Fruit fly (Drosophila melanogaster) whole organism, embryonic: Measurements from ENCODE around the gene Nf1.

ENCODE experiments used
- ATbp ChIP-seq: fragments of 200-800 bp; sonication (Bioruptor generic); optimal IDR thresholded peaks from 2 replicates; lab custom pipeline; 2017; ENCODE audit warnings: missing biosample characterization, mild to moderate bottlenecking, missing genetic modification characterization, missing genetic modification reagents
- Adf1 ChIP-seq: fragments of 200-800 bp; sonication (Bioruptor generic); IDR thresholded peaks from 2 replicates; pipeline ENCODE4 v1.3.6; 2022; ENCODE audit warnings: missing biosample characterization, missing genetic modification characterization
- Aef1 ChIP-seq: fragments of 200-800 bp; sonication (Bioruptor generic); IDR thresholded peaks from 3 replicates; pipeline ENCODE4 v1.3.6; 2022; ENCODE audit warnings: missing biosample characterization, missing genetic modification characterization
- BEAF-32 ChIP-seq: fragments of 200-800 bp; sonication (Bioruptor generic); optimal IDR thresholded peaks from 3 replicates; lab custom pipeline; 2017; ENCODE audit warnings: missing biosample characterization, missing genetic modification characterization, mild to moderate bottlenecking, moderate library complexity, missing genetic modification reagents
- CG10147 ChIP-seq: fragments of 200-800 bp; sonication (Bioruptor generic); optimal IDR thresholded peaks from 2 replicates; lab custom pipeline; 2019; ENCODE audit warnings: missing biosample characterization, mild to moderate bottlenecking, missing genetic modification characterization, moderate library complexity
- CG11723 ChIP-seq: fragments of 200-800 bp; sonication (Bioruptor generic); optimal IDR thresholded peaks from 2 replicates; lab custom pipeline; 2017; ENCODE audit warnings: missing biosample characterization, mild to moderate bottlenecking, missing genetic modification characterization
- CG14860 ChIP-seq: fragments of 200-800 bp; sonication (Bioruptor generic); IDR thresholded peaks from 3 replicates; pipeline ENCODE4 v1.3.6; 2022; ENCODE audit warnings: missing biosample characterization, missing genetic modification characterization; ENCODE audit not compliant: partially characterized antibody
- CG15011 ChIP-seq: fragments of 200-800 bp; sonication (Bioruptor generic); optimal IDR thresholded peaks from 3 replicates; lab custom pipeline; 2018; ENCODE audit warnings: missing biosample characterization, mild to moderate bottlenecking, missing genetic modification characterization
- CG16863 ChIP-seq: fragments of 200-800 bp; sonication (Bioruptor generic); optimal IDR thresholded peaks from 3 replicates; lab custom pipeline; 2016; ENCODE audit warnings: missing biosample characterization, missing genetic modification characterization
- CG1832 ChIP-seq: fragments of 200-800 bp; sonication (Bioruptor generic); optimal IDR thresholded peaks from 2 replicates; lab custom pipeline; 2017; ENCODE audit warnings: missing biosample characterization, mild to moderate bottlenecking, missing genetic modification characterization, inconsistent platforms
- CG2199 ChIP-seq: fragments of 200-800 bp; sonication (Bioruptor generic); IDR thresholded peaks from 3 replicates; pipeline ENCODE4 v1.3.6; 2022; ENCODE audit warnings: missing biosample characterization, missing genetic modification characterization
- CG2889 ChIP-seq: fragments of 200-800 bp; sonication (Bioruptor generic); IDR thresholded peaks from 3 replicates; pipeline ENCODE4 v1.3.6; 2022; ENCODE audit warnings: missing biosample characterization, missing genetic modification characterization
- CG33213 ChIP-seq: fragments of 200-800 bp; sonication (Bioruptor generic); optimal IDR thresholded peaks from 3 replicates; lab custom pipeline; 2016; ENCODE audit warnings: missing biosample characterization, missing genetic modification characterization
- CG3847 ChIP-seq: fragments of 200-800 bp; sonication (Bioruptor generic); IDR thresholded peaks from 2 replicates; pipeline ENCODE4 v1.3.6; 2022; ENCODE audit warnings: missing biosample characterization, missing genetic modification characterization
- CG4617 ChIP-seq: fragments of 200-800 bp; sonication (Bioruptor generic); optimal IDR thresholded peaks from 3 replicates; lab custom pipeline; 2016; ENCODE audit warnings: missing biosample characterization, missing genetic modification characterization, borderline replicate concordance
- CG6175 ChIP-seq: fragments of 200-800 bp; sonication (Bioruptor generic); IDR thresholded peaks from 3 replicates; pipeline ENCODE4 v1.3.6; 2022; ENCODE audit warnings: missing biosample characterization, missing genetic modification characterization
- CG8290 ChIP-seq, 3 experiments: fragments of 200-800 bp; sonication (Bioruptor generic); optimal IDR thresholded peaks; 2 replicates each; lab custom pipeline; 2016 to 2019; ENCODE audit warnings: missing biosample characterization in 3 of 3, missing genetic modification characterization in 3 of 3, mild to moderate bottlenecking in 2 of 3, moderate library complexity in 1 of 3
- CG8478 ChIP-seq: fragments of >200 bp; optimal IDR thresholded peaks from 2 replicates; lab custom pipeline; 2018
- Deaf1 ChIP-seq: fragments of 200-800 bp; optimal IDR thresholded peaks from 3 replicates; lab custom pipeline; 2019; ENCODE audit warnings: missing biosample characterization, mild to moderate bottlenecking, missing genetic modification characterization, moderate library complexity
- Elba2 ChIP-seq: fragments of 200-800 bp; sonication (Bioruptor generic); optimal IDR thresholded peaks from 3 replicates; lab custom pipeline; 2016; ENCODE audit warnings: missing biosample characterization, missing genetic modification characterization
- HLHmδ ChIP-seq: fragments of 200-800 bp; sonication (Bioruptor generic); optimal IDR thresholded peaks from 2 replicates; lab custom pipeline; 2018; ENCODE audit warnings: missing biosample characterization, mild to moderate bottlenecking, missing genetic modification characterization, moderate library complexity
- HmgD ChIP-seq: fragments of 200-800 bp; sonication (Bioruptor generic); optimal IDR thresholded peaks from 3 replicates; lab custom pipeline; 2016; ENCODE audit warnings: missing biosample characterization, missing genetic modification characterization
- Hr39 ChIP-seq: fragments of >200 bp; optimal IDR thresholded peaks from 2 replicates; lab custom pipeline; 2017
- Lhr ChIP-seq: fragments of 200-800 bp; sonication (Bioruptor generic); optimal IDR thresholded peaks from 3 replicates; lab custom pipeline; 2017; ENCODE audit warnings: mild to moderate bottlenecking, missing biosample characterization, missing genetic modification reagents, missing genetic modification characterization
- Lpt ChIP-seq: fragments of >200 bp; optimal IDR thresholded peaks from 2 replicates; lab custom pipeline; 2018; ENCODE audit warnings: missing biosample characterization, missing genetic modification characterization
- Nf-YB ChIP-seq: fragments of 200-800 bp; sonication (Bioruptor generic); optimal IDR thresholded peaks from 3 replicates; lab custom pipeline; 2019; ENCODE audit warnings: missing biosample characterization, mild to moderate bottlenecking, missing genetic modification characterization, moderate library complexity
- Pdp1 ChIP-seq, 2 experiments: fragments of 200-800 bp; sonication (Bioruptor generic); optimal IDR thresholded peaks; 3 replicates each; lab custom pipeline; 2016; ENCODE audit warnings: missing biosample characterization in 2 of 2, missing genetic modification characterization in 2 of 2, mild to moderate bottlenecking in 1 of 2, moderate library complexity in 1 of 2
- Rfx ChIP-seq: fragments of 200-800 bp; sonication (Bioruptor generic); IDR thresholded peaks from 2 replicates; pipeline ENCODE4 v1.3.6; 2022; ENCODE audit warnings: missing biosample characterization, missing genetic modification characterization
- TFAM ChIP-seq: fragments of 200-800 bp; sonication (Bioruptor generic); optimal IDR thresholded peaks from 2 replicates; lab custom pipeline; 2017; ENCODE audit warnings: missing biosample characterization, missing genetic modification characterization, inconsistent platforms
- Xbp1 ChIP-seq: fragments of 200-800 bp; sonication (Bioruptor generic); optimal IDR thresholded peaks from 3 replicates; lab custom pipeline; 2016; ENCODE audit warnings: missing biosample characterization, mild to moderate bottlenecking, missing genetic modification characterization
- al ChIP-seq: fragments of 200-800 bp; sonication (Bioruptor generic); IDR thresholded peaks from 2 replicates; pipeline ENCODE4 v1.3.6; 2022; ENCODE audit warnings: missing biosample characterization, missing genetic modification characterization
- ci ChIP-seq: fragments of 200-800 bp; sonication (Bioruptor generic); IDR thresholded peaks from 3 replicates; pipeline ENCODE4 v1.3.6; 2022; ENCODE audit warnings: missing biosample characterization, missing genetic modification characterization
- cwo ChIP-seq: fragments of 200-800 bp; sonication (Bioruptor generic); optimal IDR thresholded peaks from 3 replicates; lab custom pipeline; 2017; ENCODE audit warnings: missing biosample characterization, missing genetic modification characterization, mild to moderate bottlenecking, moderate library complexity, missing genetic modification reagents
- danr ChIP-seq: fragments of 200-800 bp; sonication (Bioruptor generic); IDR thresholded peaks from 2 replicates; pipeline ENCODE4 v1.3.6; 2022; ENCODE audit warnings: missing biosample characterization, missing genetic modification characterization
- dysf ChIP-seq: fragments of 200-800 bp; sonication (Bioruptor generic); IDR thresholded peaks from 3 replicates; pipeline ENCODE4 v1.3.6; 2022; ENCODE audit warnings: missing biosample characterization, missing genetic modification characterization
- ems ChIP-seq: fragments of 200-800 bp; sonication (Bioruptor generic); optimal IDR thresholded peaks from 3 replicates; lab custom pipeline; 2016; ENCODE audit warnings: missing biosample characterization, missing genetic modification characterization
- ewg ChIP-seq: fragments of 200-800 bp; sonication (Bioruptor generic); optimal IDR thresholded peaks from 3 replicates; lab custom pipeline; 2017; ENCODE audit warnings: mild to moderate bottlenecking, missing biosample characterization, missing genetic modification reagents, missing genetic modification characterization
- fu2 ChIP-seq: fragments of 200-800 bp; sonication (Bioruptor generic); optimal IDR thresholded peaks from 2 replicates; lab custom pipeline; 2016; ENCODE audit warnings: missing biosample characterization, missing genetic modification characterization
- ham ChIP-seq: fragments of 200-800 bp; sonication (Bioruptor generic); IDR thresholded peaks from 2 replicates; pipeline ENCODE4 v1.3.6; 2022; ENCODE audit warnings: missing biosample characterization, missing genetic modification characterization
- ind ChIP-seq: fragments of 200-800 bp; sonication (Bioruptor generic); optimal IDR thresholded peaks from 3 replicates; lab custom pipeline; 2016; ENCODE audit warnings: missing biosample characterization, missing genetic modification characterization
- inv ChIP-seq: fragments of 200-800 bp; sonication (Bioruptor generic); IDR thresholded peaks from 2 replicates; pipeline ENCODE4 v1.3.6; 2022; ENCODE audit warnings: missing biosample characterization, missing genetic modification characterization; ENCODE audit not compliant: partially characterized antibody
- jumu ChIP-seq: fragments of 200-800 bp; sonication (Bioruptor generic); optimal IDR thresholded peaks from 3 replicates; lab custom pipeline; 2016; ENCODE audit warnings: missing biosample characterization, missing genetic modification characterization
- onecut ChIP-seq: fragments of 200-800 bp; sonication (Bioruptor generic); IDR thresholded peaks from 2 replicates; pipeline ENCODE4 v1.3.6; 2022; ENCODE audit warnings: missing biosample characterization, missing genetic modification characterization
- pb ChIP-seq: fragments of 200-800 bp; sonication (Bioruptor generic); optimal IDR thresholded peaks from 3 replicates; lab custom pipeline; 2016; ENCODE audit warnings: missing biosample characterization, missing genetic modification characterization
- pho ChIP-seq: fragments of 200-800 bp; sonication (Bioruptor generic); optimal IDR thresholded peaks from 2 replicates; lab custom pipeline; 2016; ENCODE audit warnings: missing biosample characterization, missing genetic modification characterization
- pros ChIP-seq: fragments of 200-800 bp; sonication (Bioruptor generic); optimal IDR thresholded peaks from 3 replicates; lab custom pipeline; 2019; ENCODE audit warnings: missing biosample characterization, mild to moderate bottlenecking, missing genetic modification characterization, moderate library complexity
- ranshi ChIP-seq: fragments of 200-800 bp; sonication (Bioruptor generic); IDR thresholded peaks from 2 replicates; pipeline ENCODE4 v1.3.6; 2022; ENCODE audit warnings: missing biosample characterization, missing genetic modification characterization
- rib ChIP-seq: fragments of 200-800 bp; sonication (Bioruptor generic); IDR thresholded peaks from 2 replicates; pipeline ENCODE4 v1.3.6; 2022; ENCODE audit warnings: missing biosample characterization, missing genetic modification characterization
- ro ChIP-seq: fragments of 200-800 bp; sonication (Bioruptor generic); IDR thresholded peaks from 2 replicates; pipeline ENCODE4 v1.3.6; 2022; ENCODE audit warnings: missing biosample characterization, missing genetic modification characterization
- tll ChIP-seq, 2 experiments: fragments of 200-800 bp in 1 of 2; fragments of >200 bp in 1 of 2; sonication (Bioruptor generic) in 1 of 2; optimal IDR thresholded peaks; 2 replicates each; lab custom pipeline; 2017 to 2019; ENCODE audit warnings: missing biosample characterization in 2 of 2, missing genetic modification characterization in 2 of 2, mild to moderate bottlenecking in 1 of 2, moderate library complexity in 1 of 2
- twi ChIP-seq: fragments of 200-800 bp; optimal IDR thresholded peaks from 2 replicates; lab custom pipeline; 2019; ENCODE audit warnings: missing biosample characterization, mild to moderate bottlenecking, missing genetic modification characterization, moderate library complexity
- vvl ChIP-seq: fragments of 200-800 bp; sonication (Bioruptor generic); IDR thresholded peaks from 2 replicates; pipeline ENCODE4 v1.3.6; 2022; ENCODE audit warnings: missing biosample characterization, missing genetic modification characterization

Nf1 gene

dm6 chr3R:26010628-26011027 lies 27.8 kb downstream of the Nf1 start (continued):
- no peak for TF ChIP-seq BEAF-32
- TF ChIP-seq al (GFP tag; lab: Robert Waterston, UW): no peak
- no peak for TF ChIP-seq CG15011 (GFP tag; lab: Kevin White, UChicago)
- no peak for TF ChIP-seq Xbp1 (GFP tag; lab: Kevin White, UChicago)
- no peak for TF ChIP-seq HmgD (GFP tag; lab: Kevin White, UChicago)
- TF ChIP-seq CG2889 (GFP tag; lab: Robert Waterston, UW): no peak
- TF ChIP-seq CG14860 (GFP tag; lab: Robert Waterston, UW): no peak
- no peak for TF ChIP-seq Elba2 (GFP tag; lab: Kevin White, UChicago)
- peak; percentile 53 for TF ChIP-seq twi
- no peak for TF ChIP-seq CG4617 (GFP tag; lab: Kevin White, UChicago)
- TF ChIP-seq inv (GFP tag; lab: Robert Waterston, UW): no peak
- TF ChIP-seq pros (GFP tag; lab: Kevin White, UChicago): peak; percentile 80
- TF ChIP-seq Rfx: no peak
- no peak for TF ChIP-seq Adf1 (GFP tag; lab: Robert Waterston, UW)
- 0 out of 3 replicates have a peak, but pooled peaks have one; percentile 20 for TF ChIP-seq ci (GFP tag; lab: Robert Waterston, UW)
- TF ChIP-seq ems (GFP tag; lab: Kevin White, UChicago): no peak
- peak in 1 of 2 experiments; percentile 71 for TF ChIP-seq tll (GFP tag; optimal IDR thresholded peaks at IDR 0.05; lab: Kevin White, UChicago)
- peak; percentile 28 for TF ChIP-seq Nf-YB (GFP tag; lab: Kevin White, UChicago)
- TF ChIP-seq CG2199: peak; percentile 62; the same call in 1 of the 3 replicates
- no peak for TF ChIP-seq CG11723 (GFP tag; lab: Kevin White, UChicago)
- TF ChIP-seq Pdp1 (GFP tag; optimal IDR thresholded peaks at IDR 0.05; lab: Kevin White, UChicago): no peak
- TF ChIP-seq cwo (GFP tag; lab: Kevin White, UChicago): no peak
- no peak for TF ChIP-seq Aef1
- no peak for TF ChIP-seq ham (GFP tag; lab: Robert Waterston, UW)
- no peak for TF ChIP-seq ranshi
- TF ChIP-seq pb (GFP tag; lab: Kevin White, UChicago): no peak
- TF ChIP-seq Hr39 (lab: Kevin White, UChicago): no peak
- TF ChIP-seq HLHmδ: peak; percentile 99
- TF ChIP-seq pho (GFP tag; lab: Kevin White, UChicago): no peak
- no peak for TF ChIP-seq CG8478 (lab: Kevin White, UChicago)
- peak; percentile 88 for TF ChIP-seq CG1832 (GFP tag; lab: Kevin White, UChicago)
- TF ChIP-seq TFAM: no peak
- peak; percentile 19; the same call in 1 of the 2 replicates for TF ChIP-seq vvl (GFP tag; lab: Robert Waterston, UW)
- TF ChIP-seq ATbp (GFP tag; lab: Kevin White, UChicago): no peak
- TF ChIP-seq Lpt (GFP tag; lab: Kevin White, UChicago): no peak
- no peak for TF ChIP-seq CG6175 (GFP tag; lab: Robert Waterston, UW)
- no peak for TF ChIP-seq danr (GFP tag; lab: Robert Waterston, UW)
- TF ChIP-seq CG3847 (GFP tag; lab: Robert Waterston, UW): no peak
- no peak for TF ChIP-seq CG10147 (GFP tag; lab: Kevin White, UChicago)
- no peak for TF ChIP-seq Lhr (GFP tag; lab: Kevin White, UChicago)
- no peak for TF ChIP-seq ind (GFP tag; lab: Kevin White, UChicago)
- TF ChIP-seq ewg (GFP tag; lab: Kevin White, UChicago): no peak
- TF ChIP-seq CG33213 (GFP tag; lab: Kevin White, UChicago): no peak
- TF ChIP-seq CG8290 (GFP tag; optimal IDR thresholded peaks at IDR 0.05; lab: Kevin White, UChicago): peak; percentile 4
- TF ChIP-seq CG8290 (tag; optimal IDR thresholded peaks at IDR 0.05; lab: Kevin White, UChicago): no peak
- TF ChIP-seq onecut (GFP tag; lab: Robert Waterston, UW): no peak
- TF ChIP-seq Deaf1 (tag; lab: Kevin White, UChicago): peak; percentile 14
- TF ChIP-seq dysf (GFP tag; lab: Robert Waterston, UW): no peak
- TF ChIP-seq jumu (GFP tag; lab: Kevin White, UChicago): peak; percentile 17
- no peak for TF ChIP-seq fu2 (GFP tag; lab: Kevin White, UChicago)
- TF ChIP-seq rib: no peak
- no peak for TF ChIP-seq ro (GFP tag; lab: Robert Waterston, UW)
- TF ChIP-seq CG16863 (GFP tag; lab: Kevin White, UChicago): no peak
